Worm (Caenorhabditis elegans) whole organism, L1 larva: Measurements from ENCODE around the gene Y26E6A.2.

Experiments
- C34B4.2 ChIP-seq: sonication (generic microtip); optimal IDR thresholded peaks from 2 replicates; lab custom pipeline; 2017; ENCODE audit warnings: mild to moderate bottlenecking, missing genetic modification characterization, missing compliant biosample characterization
- Y116A8C.19 ChIP-seq: sonication (generic microtip); optimal IDR thresholded peaks from 2 replicates; lab custom pipeline; 2016; ENCODE audit warnings: missing compliant biosample characterization, missing genetic modification characterization, borderline replicate concordance
- ama-1 ChIP-seq: fragments of 150-350 bp; optimal IDR thresholded peaks from 2 replicates; lab custom pipeline; 2014
- blmp-1 ChIP-seq: fragments of 150-350 bp; optimal IDR thresholded peaks from 2 replicates; lab custom pipeline; 2014; ENCODE audit warnings: missing biosample characterization, missing genetic modification characterization
- ceh-88 ChIP-seq: fragments of 200-800 bp; sonication (Bioruptor generic); IDR thresholded peaks from 2 replicates; pipeline ENCODE4 v1.3.6; 2022; ENCODE audit warnings: missing genetic modification characterization, missing compliant biosample characterization
- dsc-1 ChIP-seq: sonication (generic microtip); optimal IDR thresholded peaks from 2 replicates; lab custom pipeline; 2016; ENCODE audit warnings: mild to moderate bottlenecking, missing genetic modification characterization, missing compliant biosample characterization
- elt-2 ChIP-seq: sonication (generic microtip); optimal IDR thresholded peaks from 2 replicates; lab custom pipeline; 2016; ENCODE audit warnings: missing genetic modification characterization, mild to moderate bottlenecking, inconsistent platforms, missing compliant biosample characterization, missing genetic modification reagents
- fkh-10 ChIP-seq: sonication (generic microtip); optimal IDR thresholded peaks from 2 replicates; lab custom pipeline; 2017; ENCODE audit warnings: missing biosample characterization, missing genetic modification reagents, missing genetic modification characterization
- lin-14 ChIP-seq: fragments of 200-800 bp; sonication (Bioruptor generic); optimal IDR thresholded peaks from 2 replicates; lab custom pipeline; 2018; ENCODE audit warnings: mild to moderate bottlenecking, missing genetic modification characterization, moderate library complexity, missing compliant biosample characterization
- lir-3 ChIP-seq: sonication (generic microtip); optimal IDR thresholded peaks from 2 replicates; lab custom pipeline; 2016; ENCODE audit warnings: mild to moderate bottlenecking, missing genetic modification characterization, moderate library complexity, missing compliant biosample characterization; ENCODE audit not compliant: poor library complexity
- lsy-2 ChIP-seq, 2 experiments: fragments of 150-350 bp; optimal IDR thresholded peaks; 2 replicates each; lab custom pipeline; 2014; ENCODE audit warnings: missing biosample characterization in 2 of 2, missing genetic modification characterization in 2 of 2
- mab-9 ChIP-seq: fragments of 200-800 bp; sonication (Bioruptor generic); IDR thresholded peaks from 2 replicates; pipeline ENCODE4 v1.3.6; 2022; ENCODE audit warnings: missing genetic modification reagents, missing genetic modification characterization, missing compliant biosample characterization
- nhr-19 ChIP-seq: fragments of 200-800 bp; sonication (Bioruptor generic); conservative IDR thresholded peaks from 2 replicates; pipeline ENCODE4 v1.3.6; 2022; ENCODE audit warnings: missing genetic modification characterization, missing compliant biosample characterization
- nhr-20 ChIP-seq: sonication (generic microtip); optimal IDR thresholded peaks from 2 replicates; lab custom pipeline; 2016; ENCODE audit warnings: mild to moderate bottlenecking, missing genetic modification characterization, missing compliant biosample characterization
- nhr-237 ChIP-seq: fragments of 150-350 bp; optimal IDR thresholded peaks from 2 replicates; lab custom pipeline; 2014; ENCODE audit warnings: missing biosample characterization, missing genetic modification characterization
- nhr-71 ChIP-seq: sonication (generic microtip); optimal IDR thresholded peaks from 2 replicates; lab custom pipeline; 2016; ENCODE audit warnings: mild to moderate bottlenecking, missing genetic modification characterization, moderate library complexity, missing compliant biosample characterization
- nhr-85 ChIP-seq: sonication (generic microtip); peaks from one replicate; lab custom pipeline; 2016; ENCODE audit warnings: missing genetic modification characterization, inconsistent platforms, missing compliant biosample characterization
- pqm-1 ChIP-seq: sonication (generic microtip); optimal IDR thresholded peaks from 3 replicates; lab custom pipeline; 2017; ENCODE audit warnings: missing biosample characterization, missing genetic modification characterization
- rnt-1 ChIP-seq: sonication (generic microtip); optimal IDR thresholded peaks from 2 replicates; lab custom pipeline; 2016; ENCODE audit warnings: mild to moderate bottlenecking, missing genetic modification characterization, moderate library complexity, missing compliant biosample characterization
- skn-1 ChIP-seq: fragments of 150-350 bp; optimal IDR thresholded peaks from 2 replicates; lab custom pipeline; 2014; ENCODE audit warnings: missing biosample characterization, missing genetic modification characterization
- snu-23 ChIP-seq: sonication (generic microtip); optimal IDR thresholded peaks from 2 replicates; lab custom pipeline; 2016; ENCODE audit warnings: missing genetic modification characterization, missing compliant biosample characterization
- sptf-1 ChIP-seq: fragments of 150-350 bp; optimal IDR thresholded peaks from 2 replicates; lab custom pipeline; 2014; ENCODE audit warnings: missing biosample characterization, missing genetic modification characterization
- sup-37 ChIP-seq: fragments of 200-800 bp; sonication (Bioruptor generic); optimal IDR thresholded peaks from 2 replicates; lab custom pipeline; 2018; ENCODE audit warnings: mild to moderate bottlenecking, missing genetic modification characterization, missing compliant biosample characterization
- unc-130 ChIP-seq: fragments of 150-350 bp; optimal IDR thresholded peaks from 2 replicates; lab custom pipeline; 2017; ENCODE audit warnings: missing biosample characterization, missing genetic modification characterization, inconsistent platforms
- vab-15 ChIP-seq: sonication (generic microtip); optimal IDR thresholded peaks from 2 replicates; lab custom pipeline; 2017; ENCODE audit warnings: missing genotype, mild to moderate bottlenecking, missing genetic modification characterization, missing compliant biosample characterization
- xbp-1 ChIP-seq: sonication (generic microtip); optimal IDR thresholded peaks from 2 replicates; lab custom pipeline; 2016; ENCODE audit warnings: missing genetic modification characterization, missing compliant biosample characterization
- zag-1 ChIP-seq: fragments of 150-350 bp; optimal IDR thresholded peaks from 2 replicates; lab custom pipeline; 2014; ENCODE audit warnings: missing biosample characterization, missing genetic modification characterization

The Y26E6A.2 gene

DNA sequence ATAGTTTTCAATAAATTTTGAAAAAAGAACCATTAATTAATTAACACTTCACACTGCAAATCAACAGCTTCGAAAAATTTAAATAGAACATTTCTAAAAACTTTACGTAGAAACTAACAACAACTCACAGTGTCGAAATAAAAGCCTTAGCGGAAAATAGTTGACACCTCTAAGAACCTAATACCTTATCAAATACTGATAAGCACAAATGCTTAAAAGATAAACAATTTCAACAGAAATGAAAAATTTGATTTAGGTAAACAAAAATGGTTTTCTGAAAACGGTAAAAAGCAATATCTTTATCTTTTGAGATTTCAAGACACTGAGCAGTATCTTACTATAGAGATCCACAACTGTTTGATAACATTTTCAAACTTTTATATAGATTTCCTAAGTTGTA lies 37.3 kb downstream of the Y26E6A.2 start:
- TF ChIP-seq pqm-1 = no peak
- peak; percentile 58 for TF ChIP-seq elt-2
- no peak for TF ChIP-seq sup-37 (GFP tag; lab: Kevin White, UChicago)

DNA sequence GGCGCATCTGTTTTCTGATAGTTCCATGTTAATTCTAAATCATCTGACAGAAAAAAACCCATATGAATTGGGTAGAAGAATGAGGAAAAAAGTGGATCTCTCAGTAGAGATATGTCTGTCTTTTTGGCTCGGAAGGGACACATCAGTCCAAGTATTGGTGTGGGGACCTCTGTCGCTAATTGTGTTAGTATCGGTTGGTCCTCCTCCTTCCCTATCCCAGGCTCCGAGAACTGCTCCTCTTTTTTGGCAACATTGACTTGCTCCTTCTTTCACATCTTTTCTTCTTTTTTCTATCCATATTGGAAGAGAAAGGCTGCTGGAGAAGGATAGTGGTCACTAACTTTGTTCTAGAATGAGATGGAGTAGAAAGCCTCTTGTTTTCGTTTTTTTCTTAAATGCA lies 38.3 kb downstream of the Y26E6A.2 start:
- TF ChIP-seq lin-14 (GFP tag; lab: Kevin White, UChicago) = peak; percentile 55
- no peak for TF ChIP-seq nhr-20 (tag; lab: Kevin White, UChicago)
- no peak for TF ChIP-seq snu-23 (GFP tag; lab: Kevin White, UChicago)
- TF ChIP-seq, all 84 proteins: peak for 1

DNA sequence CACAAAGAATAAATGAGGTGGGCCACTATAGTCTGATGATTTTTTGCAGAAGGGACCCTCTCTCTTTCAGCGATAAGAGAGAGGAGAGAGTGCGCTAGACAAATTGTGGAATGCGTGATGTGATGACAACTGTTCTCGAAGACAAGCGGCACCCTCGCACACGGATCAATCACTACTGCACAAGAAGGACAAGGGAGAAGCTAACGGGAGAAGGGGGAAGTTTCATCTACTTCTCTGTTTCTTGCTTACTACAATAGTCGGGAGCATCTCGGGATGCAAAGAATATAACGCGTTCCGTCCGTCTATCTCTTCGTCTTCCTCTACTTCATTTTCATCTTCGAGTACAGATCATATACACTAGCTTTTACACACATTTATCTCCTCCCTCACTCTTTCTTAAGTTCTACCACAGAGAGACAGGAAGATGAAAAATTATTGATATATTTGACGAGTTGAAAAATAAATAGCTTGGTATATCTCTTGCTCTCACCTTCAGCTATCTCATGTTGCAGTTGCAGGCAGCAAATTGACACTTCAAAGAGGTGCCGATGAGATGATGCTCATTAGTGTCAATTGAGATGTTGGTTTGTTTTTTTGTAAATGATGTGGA lies 40.8 kb downstream of the Y26E6A.2 start:
- TF ChIP-seq nhr-85 (tag; lab: Kevin White, UChicago) (no peak), vab-15 (tag; lab: Kevin White, UChicago) (no peak), ama-1 (lab: Kevin White, UChicago) (no peak), ceh-88 (no peak), nhr-20 (tag; lab: Kevin White, UChicago) (peak; percentile 16), rnt-1 (tag; lab: Kevin White, UChicago) (peak; percentile 63), Y116A8C.19 (tag; lab: Kevin White, UChicago) (no peak), lin-14 (GFP tag; lab: Kevin White, UChicago) (peak; percentile 80), nhr-19 (peak; percentile 10; the same call in 1 of the 2 replicates), snu-23 (GFP tag; lab: Kevin White, UChicago) (peak; percentile 2), nhr-71 (tag; lab: Kevin White, UChicago) (peak; percentile 58), unc-130 (tag; lab: Kevin White, UChicago) (peak; percentile 40)

- TF ChIP-seq nhr-237 (tag; lab: Kevin White, UChicago) (no peak), snu-23 (GFP tag; lab: Kevin White, UChicago) (no peak), mab-9 (GFP tag; lab: Robert Waterston, UW) (no peak), skn-1 (tag; lab: Kevin White, UChicago) (no peak), fkh-10 (no peak), C34B4.2 (tag; lab: Kevin White, UChicago) (no peak), sptf-1 (tag; lab: Kevin White, UChicago) (no peak), zag-1 (tag; lab: Kevin White, UChicago) (no peak), dsc-1 (tag; lab: Kevin White, UChicago) (no peak), xbp-1 (tag; lab: Kevin White, UChicago) (no peak), lir-3 (tag; lab: Kevin White, UChicago) (no peak)
- TF ChIP-seq, all 84 proteins: peak for 0
Measured at ce11 chrX:13871110-13871509, 43.1 kb downstream of the Y26E6A.2 start.

DNA sequence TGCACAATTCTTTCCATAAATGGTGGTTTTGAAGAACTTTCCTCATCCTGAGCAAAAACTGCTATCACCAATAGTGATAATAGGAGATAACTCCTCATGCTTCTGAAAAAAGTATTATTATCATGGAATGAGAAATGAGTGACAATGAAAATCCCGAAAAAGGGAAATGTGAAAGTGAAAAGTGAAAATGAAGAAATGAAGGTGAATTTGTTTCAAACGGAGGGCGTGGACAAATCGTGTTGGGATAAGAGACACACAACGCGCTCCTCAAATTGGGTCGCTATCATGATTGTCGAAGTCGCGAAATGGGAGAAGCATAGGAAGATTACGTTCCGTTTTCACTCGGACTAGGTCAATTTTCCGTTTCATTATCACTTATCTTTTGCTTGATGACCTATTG lies 50.0 kb downstream of the Y26E6A.2 start, which contains the start of gene M03B6.3:
TSS of gene M03B6.3 (minus strand) at position 102 of the 400 bp plus-strand sequence.
- TF ChIP-seq lsy-2 (tag; optimal IDR thresholded peaks at IDR 0.05; lab: Kevin White, UChicago) (no peak), blmp-1 (tag; lab: Kevin White, UChicago) (peak; percentile 99)
